Worm (Caenorhabditis elegans): ENCODE measurements around the gene C45H4.21.

DNA sequence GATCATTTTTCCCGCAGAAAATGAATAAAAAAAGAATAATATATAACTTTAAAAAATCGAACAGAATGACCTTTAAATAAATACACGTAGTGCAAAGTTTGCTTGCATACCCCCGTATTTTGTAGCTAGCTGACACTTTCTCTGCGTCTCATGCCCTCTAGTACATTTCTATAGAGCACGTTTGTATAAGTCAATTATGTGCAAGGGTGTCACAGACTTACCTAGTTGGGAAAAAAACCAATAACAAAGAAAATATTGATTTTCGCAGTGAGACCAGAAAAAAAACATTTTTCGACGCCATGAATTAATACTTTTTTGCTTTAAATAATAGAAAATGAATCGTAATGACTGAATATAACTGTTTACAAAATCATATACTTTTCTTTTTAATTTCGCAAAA lies 40.0 kb downstream of the C45H4.21 start, which contains the start of gene ckb-4:
- TF ChIP-seq dao-5 (tag; optimal IDR thresholded peaks at IDR 0.05): no peak
- TF ChIP-seq W03F9.2 (tag; optimal IDR thresholded peaks at IDR 0.05): no peak

Measured in whole organism, L4/young adult.